Fruit fly (Drosophila melanogaster) whole organism, embryonic: ENCODE results near the gene CG14362.

ENCODE experiments used
- ATbp ChIP-seq: fragments of 200-800 bp; sonication (Bioruptor generic); optimal IDR thresholded peaks from 2 replicates; lab custom pipeline; 2017; ENCODE audit warnings: missing biosample characterization, mild to moderate bottlenecking, missing genetic modification characterization, missing genetic modification reagents
- Antp ChIP-seq: fragments of 200-800 bp; sonication (Bioruptor generic); optimal IDR thresholded peaks from 3 replicates; lab custom pipeline; 2016; ENCODE audit warnings: missing biosample characterization, missing genetic modification characterization
- Asciz ChIP-seq: fragments of 200-800 bp; sonication (Bioruptor generic); optimal IDR thresholded peaks from 2 replicates; lab custom pipeline; 2017; ENCODE audit warnings: missing biosample characterization, mild to moderate bottlenecking, missing genetic modification characterization, missing genetic modification reagents
- C15 ChIP-seq: fragments of 200-800 bp; sonication (Bioruptor generic); IDR thresholded peaks from 3 replicates; pipeline ENCODE4 v1.3.6; 2022; ENCODE audit warnings: missing biosample characterization, missing genetic modification characterization
- CG10147 ChIP-seq: fragments of 200-800 bp; sonication (Bioruptor generic); optimal IDR thresholded peaks from 2 replicates; lab custom pipeline; 2019; ENCODE audit warnings: missing biosample characterization, mild to moderate bottlenecking, missing genetic modification characterization, moderate library complexity
- CG10274 ChIP-seq: fragments of 200-800 bp; sonication (Bioruptor generic); optimal IDR thresholded peaks from 3 replicates; lab custom pipeline; 2017; ENCODE audit warnings: missing biosample characterization, mild to moderate bottlenecking, missing genetic modification characterization
- CG10366 ChIP-seq: fragments of 200-800 bp; sonication (Bioruptor generic); IDR thresholded peaks from 2 replicates; pipeline ENCODE4 v1.3.6; 2022; ENCODE audit warnings: missing biosample characterization, missing genetic modification characterization
- CG12391 ChIP-seq: fragments of 200-800 bp; sonication (Bioruptor generic); optimal IDR thresholded peaks from 3 replicates; lab custom pipeline; 2018; ENCODE audit warnings: missing biosample characterization, mild to moderate bottlenecking, missing genetic modification characterization, moderate library complexity
- CG13424 ChIP-seq: fragments of 200-800 bp; sonication (Bioruptor generic); optimal IDR thresholded peaks from 2 replicates; lab custom pipeline; 2019; ENCODE audit warnings: missing biosample characterization, mild to moderate bottlenecking, missing genetic modification characterization, moderate library complexity
- CG1602 ChIP-seq: fragments of 200-800 bp; sonication (Bioruptor generic); optimal IDR thresholded peaks from 3 replicates; lab custom pipeline; 2016; ENCODE audit warnings: missing biosample characterization, missing genetic modification characterization
- CG17361 ChIP-seq: fragments of 200-800 bp; sonication (Bioruptor generic); IDR thresholded peaks from 3 replicates; pipeline ENCODE4 v1.3.6; 2022; ENCODE audit warnings: missing biosample characterization, missing genetic modification characterization
- CG2712 ChIP-seq: fragments of 200-800 bp; optimal IDR thresholded peaks from 3 replicates; lab custom pipeline; 2019; ENCODE audit warnings: missing biosample characterization, mild to moderate bottlenecking, missing genetic modification characterization, moderate library complexity
- CG30403 ChIP-seq: fragments of 200-800 bp; sonication (Bioruptor generic); optimal IDR thresholded peaks from 3 replicates; lab custom pipeline; 2016; ENCODE audit warnings: missing biosample characterization, missing genetic modification characterization
- CG30431 ChIP-seq: fragments of 200-800 bp; sonication (Bioruptor generic); optimal IDR thresholded peaks from 2 replicates; lab custom pipeline; 2017; ENCODE audit warnings: missing biosample characterization, missing genetic modification characterization
- CG4820 ChIP-seq: fragments of 200-800 bp; sonication (Bioruptor generic); optimal IDR thresholded peaks from 3 replicates; lab custom pipeline; 2016; ENCODE audit warnings: missing biosample characterization, missing genetic modification characterization
- CG4854 ChIP-seq: fragments of 200-800 bp; sonication (Bioruptor generic); optimal IDR thresholded peaks from 2 replicates; lab custom pipeline; 2016; ENCODE audit warnings: missing biosample characterization, missing genetic modification characterization, inconsistent platforms
- CG7556 ChIP-seq: fragments of 200-800 bp; sonication (Bioruptor generic); optimal IDR thresholded peaks from 2 replicates; lab custom pipeline; 2017; ENCODE audit warnings: missing biosample characterization, mild to moderate bottlenecking, missing genetic modification characterization
- CTCF ChIP-seq: fragments of 200-800 bp; sonication (Bioruptor generic); optimal IDR thresholded peaks from 2 replicates; lab custom pipeline; 2017; ENCODE audit warnings: missing biosample characterization, mild to moderate bottlenecking, missing genetic modification characterization, moderate library complexity
- Camta ChIP-seq: fragments of 200-800 bp; sonication (Bioruptor generic); optimal IDR thresholded peaks from 2 replicates; lab custom pipeline; 2016; ENCODE audit warnings: missing biosample characterization, missing genetic modification characterization
- H15 ChIP-seq: fragments of 200-800 bp; sonication (Bioruptor generic); IDR thresholded peaks from 3 replicates; pipeline ENCODE4 v1.3.6; 2022; ENCODE audit warnings: missing biosample characterization, missing genetic modification characterization
- Lhr ChIP-seq: fragments of 200-800 bp; sonication (Bioruptor generic); optimal IDR thresholded peaks from 3 replicates; lab custom pipeline; 2017; ENCODE audit warnings: mild to moderate bottlenecking, missing biosample characterization, missing genetic modification reagents, missing genetic modification characterization
- Lim3 ChIP-seq: fragments of 200-800 bp; sonication (Bioruptor generic); IDR thresholded peaks from 2 replicates; pipeline ENCODE4 v1.3.6; 2022; ENCODE audit warnings: missing biosample characterization, missing genetic modification characterization
- Max ChIP-seq: fragments of 200-800 bp; sonication (Bioruptor generic); optimal IDR thresholded peaks from 2 replicates; lab custom pipeline; 2016; ENCODE audit warnings: missing biosample characterization, mild to moderate bottlenecking, missing genetic modification characterization
- Meics ChIP-seq: fragments of 200-800 bp; sonication (Bioruptor generic); optimal IDR thresholded peaks from 2 replicates; lab custom pipeline; 2017; ENCODE audit warnings: missing biosample characterization, mild to moderate bottlenecking, missing genetic modification characterization
- Stat92E ChIP-seq, 3 experiments: fragments of >200 bp in 2 of 3; fragments of 200-800 bp in 1 of 3; sonication (Bioruptor generic) in 1 of 3; optimal IDR thresholded peaks; 2 replicates each; lab custom pipeline; 2017 to 2019; ENCODE audit warnings: missing biosample characterization in 3 of 3, missing genetic modification characterization in 3 of 3, mild to moderate bottlenecking in 1 of 3, moderate library complexity in 1 of 3
- Usf ChIP-seq: fragments of 200-800 bp; sonication (Bioruptor generic); optimal IDR thresholded peaks from 2 replicates; lab custom pipeline; 2017; ENCODE audit warnings: missing genotype, missing biosample characterization, missing genetic modification characterization
- Xrp1 ChIP-seq: fragments of 200-800 bp; sonication (Bioruptor generic); IDR thresholded peaks from 2 replicates; pipeline ENCODE4 v1.3.6; 2022; ENCODE audit warnings: missing biosample characterization, missing genetic modification characterization
- cato ChIP-seq: fragments of 200-800 bp; sonication (Bioruptor generic); optimal IDR thresholded peaks from 2 replicates; lab custom pipeline; 2016; ENCODE audit warnings: missing biosample characterization, missing genetic modification characterization, borderline replicate concordance
- crp ChIP-seq, 2 experiments: fragments of 200-800 bp; sonication (Bioruptor generic); optimal IDR thresholded peaks; 2 replicates in 1 of 2; 3 replicates in 1 of 2; lab custom pipeline; 2017; ENCODE audit warnings: missing biosample characterization in 2 of 2, missing genetic modification characterization in 2 of 2, mild to moderate bottlenecking in 1 of 2, moderate library complexity in 1 of 2
- danr ChIP-seq: fragments of 200-800 bp; sonication (Bioruptor generic); IDR thresholded peaks from 2 replicates; pipeline ENCODE4 v1.3.6; 2022; ENCODE audit warnings: missing biosample characterization, missing genetic modification characterization
- dati ChIP-seq: fragments of 200-800 bp; sonication (Bioruptor generic); IDR thresholded peaks from 2 replicates; pipeline ENCODE4 v1.3.6; 2022; ENCODE audit warnings: missing biosample characterization, missing genetic modification characterization
- emc ChIP-seq: fragments of 200-800 bp; sonication (Bioruptor generic); optimal IDR thresholded peaks from 2 replicates; lab custom pipeline; 2016; ENCODE audit warnings: missing biosample characterization, missing genetic modification characterization
- gce ChIP-seq: fragments of 200-800 bp; sonication (Bioruptor generic); IDR thresholded peaks from 3 replicates; pipeline ENCODE4 v1.3.6; 2022; ENCODE audit warnings: missing biosample characterization, missing genetic modification characterization
- gsb ChIP-seq: fragments of 200-800 bp; sonication (Bioruptor generic); IDR thresholded peaks from 2 replicates; pipeline ENCODE4 v1.3.6; 2022; ENCODE audit warnings: missing biosample characterization, missing genetic modification characterization
- ind ChIP-seq: fragments of 200-800 bp; sonication (Bioruptor generic); optimal IDR thresholded peaks from 3 replicates; lab custom pipeline; 2016; ENCODE audit warnings: missing biosample characterization, missing genetic modification characterization
- nmo ChIP-seq: fragments of 200-800 bp; sonication (Bioruptor generic); optimal IDR thresholded peaks from 2 replicates; lab custom pipeline; 2018; ENCODE audit warnings: missing biosample characterization, mild to moderate bottlenecking, missing genetic modification characterization, moderate library complexity
- onecut ChIP-seq: fragments of 200-800 bp; sonication (Bioruptor generic); IDR thresholded peaks from 2 replicates; pipeline ENCODE4 v1.3.6; 2022; ENCODE audit warnings: missing biosample characterization, missing genetic modification characterization
- otp ChIP-seq: fragments of 200-800 bp; sonication (Bioruptor generic); IDR thresholded peaks from 3 replicates; pipeline ENCODE4, ENCODE4 v1.3.6; 2022; ENCODE audit warnings: missing biosample characterization, missing genetic modification characterization
- pb ChIP-seq: fragments of 200-800 bp; sonication (Bioruptor generic); optimal IDR thresholded peaks from 3 replicates; lab custom pipeline; 2016; ENCODE audit warnings: missing biosample characterization, missing genetic modification characterization
- peb ChIP-seq: fragments of 200-800 bp; sonication (Bioruptor generic); IDR thresholded peaks from 2 replicates; pipeline ENCODE4 v1.3.6; 2022; ENCODE audit warnings: missing biosample characterization, missing genetic modification characterization
- salm ChIP-seq: fragments of 200-800 bp; sonication (Bioruptor generic); optimal IDR thresholded peaks from 2 replicates; lab custom pipeline; 2018; ENCODE audit warnings: missing biosample characterization, mild to moderate bottlenecking, missing genetic modification characterization
- sc ChIP-seq, 3 experiments: fragments of >200 bp in 2 of 3; fragments of 200-800 bp in 1 of 3; sonication (Bioruptor generic) in 1 of 3; optimal IDR thresholded peaks; 2 replicates in 2 of 3; 3 replicates in 1 of 3; lab custom pipeline; 2017; ENCODE audit warnings: mild to moderate bottlenecking in 1 of 3, missing biosample characterization in 1 of 3, missing genetic modification characterization in 1 of 3, missing genetic modification reagents in 1 of 3
- sens ChIP-seq: fragments of 200-800 bp; sonication (Bioruptor generic); peaks from one replicate; lab custom pipeline; 2016; ENCODE audit warnings: missing biosample characterization, missing genetic modification characterization
- stc ChIP-seq: fragments of 200-800 bp; sonication (Bioruptor generic); IDR thresholded peaks from 2 replicates; pipeline ENCODE4 v1.3.6; 2022; ENCODE audit warnings: missing biosample characterization, missing genetic modification characterization
- tin ChIP-seq: fragments of 200-800 bp; sonication (Bioruptor generic); optimal IDR thresholded peaks from 3 replicates; lab custom pipeline; 2016; ENCODE audit warnings: missing biosample characterization, missing genetic modification characterization
- tll ChIP-seq, 2 experiments: fragments of 200-800 bp in 1 of 2; fragments of >200 bp in 1 of 2; sonication (Bioruptor generic) in 1 of 2; optimal IDR thresholded peaks; 2 replicates each; lab custom pipeline; 2017 to 2019; ENCODE audit warnings: missing biosample characterization in 2 of 2, missing genetic modification characterization in 2 of 2, mild to moderate bottlenecking in 1 of 2, moderate library complexity in 1 of 2
- twi ChIP-seq: fragments of 200-800 bp; optimal IDR thresholded peaks from 2 replicates; lab custom pipeline; 2019; ENCODE audit warnings: missing biosample characterization, mild to moderate bottlenecking, missing genetic modification characterization, moderate library complexity
- zfh1 ChIP-seq: fragments of 200-800 bp; sonication (Bioruptor generic); IDR thresholded peaks from 3 replicates; pipeline ENCODE4 v1.3.6; 2022; ENCODE audit warnings: missing biosample characterization, missing genetic modification characterization

Gene CG14362

DNA sequence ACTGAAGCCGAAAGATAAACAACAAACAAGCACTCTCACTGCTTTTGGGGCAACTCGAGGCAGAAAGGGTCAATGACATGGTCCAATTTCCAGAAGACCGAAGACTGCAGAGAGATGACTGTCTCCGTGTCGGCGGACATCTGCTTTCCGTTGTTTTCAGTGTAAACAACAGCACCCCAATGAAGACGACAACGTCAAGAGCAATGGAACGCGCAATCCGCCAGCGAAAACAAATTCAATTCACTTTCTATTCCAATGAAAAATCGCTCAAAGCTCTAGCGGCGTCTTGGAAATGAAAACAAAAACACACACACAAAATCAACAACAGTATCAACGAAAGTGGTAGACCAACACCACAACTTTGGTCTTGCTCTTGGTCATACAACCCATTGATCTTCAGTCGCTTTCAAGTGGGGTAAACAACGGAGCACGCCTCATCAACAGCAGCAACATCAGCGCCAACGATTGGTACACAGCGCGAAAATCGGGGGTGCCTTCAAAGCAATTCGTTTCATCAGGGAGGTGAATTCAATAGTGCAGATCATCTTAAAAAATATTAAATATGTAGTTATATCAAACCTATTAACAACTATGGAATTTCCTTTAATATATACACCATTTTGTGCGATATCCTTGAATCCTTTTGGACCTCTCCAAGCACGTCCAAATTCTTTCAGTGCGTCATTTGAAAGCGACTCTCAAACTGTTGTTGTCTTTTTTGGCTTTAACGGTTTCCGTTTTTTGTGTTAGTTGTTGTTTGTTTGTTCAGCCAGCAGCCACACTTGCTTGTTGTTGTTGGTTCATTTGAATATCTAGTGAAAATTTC lies 37.6 kb downstream of the CG14362 start (continued):
- TF ChIP-seq sc (optimal IDR thresholded peaks at IDR 0.05; lab: Kevin White, UChicago) (no peak), sc (GFP tag; optimal IDR thresholded peaks at IDR 0.05; lab: Kevin White, UChicago) (peak; percentile 78), Xrp1 (GFP tag; lab: Robert Waterston, UW) (peak; percentile 73), Lim3 (GFP tag; lab: Robert Waterston, UW) (peak; percentile 10; the same call in 1 of the 2 replicates), CG1602 (GFP tag; lab: Kevin White, UChicago) (peak; percentile 29), CG4820 (GFP tag; lab: Kevin White, UChicago) (peak; percentile 59), emc (no peak), CTCF (peak; percentile 15), zfh1 (peak; percentile 41; the same call in 2 of the 3 replicates), ind (peak; percentile 57), peb (GFP tag; lab: Robert Waterston, UW) (peak; percentile 41; the same call in 1 of the 2 replicates), Asciz (GFP tag; lab: Kevin White, UChicago) (peak; percentile 78), Stat92E (GFP tag; optimal IDR thresholded peaks at IDR 0.05; lab: Kevin White, UChicago) (peak in 1 of 3 experiments; percentile 83), CG10274 (no peak), C15 (no peak), gsb (GFP tag; lab: Robert Waterston, UW) (no peak), CG30403 (peak; percentile 76), salm (tag; lab: Kevin White, UChicago) (peak; percentile 31), Meics (peak; percentile 10), CG10147 (GFP tag; lab: Kevin White, UChicago) (no peak), onecut (peak; percentile 68), ATbp (GFP tag; lab: Kevin White, UChicago) (peak; percentile 79), nmo (GFP tag; lab: Kevin White, UChicago) (peak; percentile 88), pb (peak; percentile 12), CG12391 (tag; lab: Kevin White, UChicago) (peak; percentile 70), CG4854 (GFP tag; lab: Kevin White, UChicago) (peak; percentile 44), CG10366 (GFP tag; lab: Robert Waterston, UW) (peak; percentile 59), Antp (peak; percentile 2), H15 (GFP tag; lab: Robert Waterston, UW) (peak; percentile 44; the same call in 2 of the 3 replicates), tll (GFP tag; optimal IDR thresholded peaks at IDR 0.05; lab: Kevin White, UChicago) (no peak), dati (peak; percentile 34; the same call in 1 of the 2 replicates), tin (GFP tag; lab: Kevin White, UChicago) (peak; percentile 58), gce (peak; percentile 57; the same call in 1 of the 3 replicates), CG17361 (GFP tag; lab: Robert Waterston, UW) (peak; percentile 84), Usf (GFP tag; lab: Kevin White, UChicago) (peak; percentile 7), crp (GFP tag; optimal IDR thresholded peaks at IDR 0.05; lab: Kevin White, UChicago) (peak in 1 of 2 experiments; percentile 9), twi (peak; percentile 6), CG2712 (tag; lab: Kevin White, UChicago) (peak; percentile 82), cato (peak; percentile 18), stc (0 out of 2 replicates have a peak, but pooled peaks have one; percentile 42), CG13424 (peak; percentile 74), danr (peak; percentile 14; the same call in 1 of the 2 replicates), otp (peak; percentile 43; the same call in 1 of the 3 replicates), Max (peak; percentile 7), Camta (GFP tag; lab: Kevin White, UChicago) (no peak), Lhr (GFP tag; lab: Kevin White, UChicago) (peak; percentile 35), CG7556 (GFP tag; lab: Kevin White, UChicago) (peak; percentile 73), sens (GFP tag; lab: Kevin White, UChicago) (peak; percentile 88), CG30431 (GFP tag; lab: Kevin White, UChicago) (peak; percentile 9)
